Fruit fly (Drosophila melanogaster): ENCODE results near the gene Lamtor4.

dm6 chr3L:3850477-3850876 is 46.2 kb upstream of the Lamtor4 start:
- TF ChIP-seq CG8478 (optimal IDR thresholded peaks at IDR 0.05) (no peak), CTCF (optimal IDR thresholded peaks at IDR 0.05) (no peak)

Measured in S2 (cell line).